Comparison of ENCODE assay signal across 1 worm cellular context in genomic region chrV:11199497-11199896, ce11.
TF ChIP-seq lines count a peak whose summit lies in the region.

No protein-coding gene starts in this region.

TF ChIP-seq in whole organism, L1 larva, 84 proteins besides CTCF, POLR2A, EP300 and RAD21 (continued from another document):
- TF ChIP-seq sox-4 (tag; optimal IDR thresholded peaks at IDR 0.05; lab: Kevin White, UChicago) (no peak), lin-39 (tag; optimal IDR thresholded peaks at IDR 0.05; lab: Kevin White, UChicago) (no peak), hlh-4 (tag; optimal IDR thresholded peaks at IDR 0.05; lab: Kevin White, UChicago) (no peak), jun-1 (tag; optimal IDR thresholded peaks at IDR 0.05; lab: Kevin White, UChicago) (no peak), alr-1 (tag; optimal IDR thresholded peaks at IDR 0.05; lab: Kevin White, UChicago; ENCODE audit: borderline replicate concordance) (no peak), fkh-8 (tag; optimal IDR thresholded peaks at IDR 0.05; lab: Kevin White, UChicago) (no peak), grh-1 (GFP tag; IDR thresholded peaks at IDR 0.05; lab: Robert Waterston, UW) (no peak), dpl-1 (GFP tag; optimal IDR thresholded peaks at IDR 0.05; lab: Kevin White, UChicago) (no peak), efl-1 (optimal IDR thresholded peaks at IDR 0.05; lab: Kevin White, UChicago) (no peak), efl-1 (GFP tag; optimal IDR thresholded peaks at IDR 0.05 in 1 of 2; lab: Kevin White, UChicago) (peak in 1 of 2 experiments; percentile 84), lin-14 (GFP tag; optimal IDR thresholded peaks at IDR 0.05; lab: Kevin White, UChicago) (peak; percentile 57)
TF ChIP-seq in whole organism, L1 larva: peak in this region for 5.
